Worm (Caenorhabditis elegans) whole organism, early embryonic: Measurements from ENCODE around the gene F28H7.3.

Experiments used
- B0310.2 ChIP-seq: sonication (generic microtip); optimal IDR thresholded peaks from 2 replicates; lab custom pipeline; 2016; ENCODE audit warnings: mild to moderate bottlenecking, missing genetic modification characterization, missing compliant biosample characterization
- F13C5.2 ChIP-seq: sonication (generic microtip); optimal IDR thresholded peaks from 2 replicates; lab custom pipeline; 2017; ENCODE audit warnings: mild to moderate bottlenecking, missing genetic modification characterization, inconsistent platforms, missing compliant biosample characterization
- aly-1 ChIP-seq: sonication (generic microtip); optimal IDR thresholded peaks from 2 replicates; lab custom pipeline; 2016; ENCODE audit warnings: missing genetic modification characterization, missing compliant biosample characterization
- ama-1 ChIP-seq: fragments of 150-350 bp; optimal IDR thresholded peaks from 2 replicates; lab custom pipeline; 2014
- ceh-13 ChIP-seq: fragments of 200-800 bp; sonication (Bioruptor generic); optimal IDR thresholded peaks from 2 replicates; lab custom pipeline; 2018; ENCODE audit warnings: mild to moderate bottlenecking, missing genetic modification characterization, missing compliant biosample characterization
- ceh-36 ChIP-seq: sonication (generic microtip); optimal IDR thresholded peaks from 2 replicates; lab custom pipeline; 2016; ENCODE audit warnings: missing genetic modification characterization, inconsistent platforms, missing compliant biosample characterization
- ets-7 ChIP-seq: sonication (generic microtip); optimal IDR thresholded peaks from 2 replicates; lab custom pipeline; 2016; ENCODE audit warnings: missing genotype, missing genetic modification characterization, missing compliant biosample characterization
- flt-1 ChIP-seq: fragments of 200-800 bp; sonication (Bioruptor generic); IDR thresholded peaks from 2 replicates; pipeline ENCODE4 v1.3.6; 2022; ENCODE audit warnings: missing genetic modification characterization, missing compliant biosample characterization
- hmbx-1 ChIP-seq: sonication (generic microtip); optimal IDR thresholded peaks from 2 replicates; lab custom pipeline; 2016; ENCODE audit warnings: mild to moderate bottlenecking, missing genetic modification characterization, missing compliant biosample characterization
- hmg-4 ChIP-seq: fragments of 200-800 bp; sonication (Bioruptor generic); optimal IDR thresholded peaks from 2 replicates; lab custom pipeline; 2018; ENCODE audit warnings: mild to moderate bottlenecking, missing genetic modification characterization, missing compliant biosample characterization
- hnd-1 ChIP-seq: sonication (generic microtip); optimal IDR thresholded peaks from 2 replicates; lab custom pipeline; 2016; ENCODE audit warnings: missing genetic modification characterization, missing compliant biosample characterization
- pes-1 ChIP-seq: fragments of 200-800 bp; sonication (Bioruptor generic); IDR thresholded peaks from 2 replicates; pipeline ENCODE4 v1.3.6; 2022; ENCODE audit warnings: missing genetic modification reagents, missing genetic modification characterization, missing compliant biosample characterization
- scrt-1 ChIP-seq: fragments of 200-800 bp; sonication (Bioruptor generic); IDR thresholded peaks from 2 replicates; pipeline ENCODE4 v1.3.6; 2022; ENCODE audit warnings: missing genetic modification characterization, missing compliant biosample characterization
- sea-1 ChIP-seq: fragments of 200-800 bp; sonication (Bioruptor generic); conservative IDR thresholded peaks from 2 replicates; pipeline ENCODE4 v1.3.6; 2022; ENCODE audit warnings: missing genetic modification characterization, missing compliant biosample characterization
- tbx-11 ChIP-seq: fragments of 200-800 bp; sonication (Bioruptor generic); IDR thresholded peaks from 2 replicates; pipeline ENCODE4 v1.3.6; 2022; ENCODE audit warnings: missing genetic modification characterization, missing compliant biosample characterization
- tbx-37 ChIP-seq: fragments of 200-800 bp; sonication (Bioruptor generic); conservative IDR thresholded peaks from 2 replicates; pipeline ENCODE4 v1.3.6; 2022; ENCODE audit warnings: missing genetic modification reagents, missing genetic modification characterization, missing compliant biosample characterization
- tra-4 ChIP-seq: sonication (generic microtip); optimal IDR thresholded peaks from 2 replicates; lab custom pipeline; 2017; ENCODE audit warnings: missing genetic modification characterization, missing compliant biosample characterization

Gene F28H7.3

ce11 chrV:10727651-10728050 is 22.9 kb downstream of the F28H7.3 start:
- TF ChIP-seq sea-1 (GFP tag; lab: Robert Waterston, UW) (no peak), B0310.2 (no peak)

DNA sequence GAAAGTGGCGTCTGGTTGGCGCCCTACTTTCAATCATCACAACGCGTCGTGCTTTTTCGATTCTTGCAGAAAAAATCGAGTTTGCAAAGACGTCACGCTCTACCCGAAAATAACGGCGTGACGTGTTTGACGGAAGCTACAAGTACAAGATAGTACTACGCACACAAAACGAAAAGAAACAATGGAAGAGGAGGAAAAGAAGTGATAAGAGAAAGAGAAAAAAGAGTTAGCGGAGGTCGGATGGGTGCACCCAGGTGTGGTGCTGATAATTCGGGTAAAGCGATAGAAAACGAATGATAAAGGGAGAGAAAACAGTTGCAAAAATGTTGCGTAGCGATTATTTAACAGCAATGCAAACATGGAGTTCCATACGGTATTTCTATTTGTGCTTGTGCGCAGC is 23.9 kb downstream of the F28H7.3 start:
- TF ChIP-seq sea-1 (GFP tag; lab: Robert Waterston, UW) (no peak), pes-1 (GFP tag; lab: Robert Waterston, UW) (no peak), hmg-4 (GFP tag; lab: Kevin White, UChicago) (no peak), hnd-1 (tag; lab: Kevin White, UChicago) (no peak), flt-1 (GFP tag; lab: Robert Waterston, UW) (no peak), F13C5.2 (no peak), scrt-1 (GFP tag; lab: Robert Waterston, UW) (no peak), hmbx-1 (no peak)

DNA sequence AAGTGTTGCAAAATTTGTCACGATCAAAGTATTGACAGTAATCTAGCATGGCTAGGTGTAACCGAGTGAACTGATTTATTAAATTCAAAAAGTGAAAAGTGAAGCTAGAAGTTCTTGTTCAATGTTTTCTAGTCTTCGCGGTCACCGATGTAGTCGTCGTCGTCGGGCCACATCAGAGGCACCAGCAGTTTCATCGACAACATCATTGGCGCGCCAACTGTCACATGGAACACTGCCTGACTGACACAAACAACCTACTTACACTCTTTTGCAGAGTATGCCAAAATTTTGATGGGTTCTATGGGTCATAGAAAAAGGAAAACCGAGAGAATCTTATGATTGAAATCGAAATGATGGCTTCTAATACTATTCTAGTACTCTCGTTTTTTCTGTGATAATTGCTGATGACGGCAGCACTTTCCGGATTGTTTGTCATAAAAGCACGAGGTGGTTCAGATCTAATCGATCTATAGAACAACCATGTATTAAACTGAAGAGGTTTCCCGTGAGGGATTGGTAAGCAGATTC is 25.1 kb downstream of the F28H7.3 start:
- TF ChIP-seq scrt-1 (GFP tag; lab: Robert Waterston, UW) (no peak), flt-1 (GFP tag; lab: Robert Waterston, UW) (no peak), ceh-13 (GFP tag; lab: Kevin White, UChicago) (no peak), hmg-4 (GFP tag; lab: Kevin White, UChicago) (no peak)

- no peak for TF ChIP-seq ets-7
- TF ChIP-seq B0310.2 = no peak
- no peak for TF ChIP-seq ama-1 (lab: Kevin White, UChicago)
Observed at ce11 chrV:10724472-10724871, 26.1 kb downstream of the F28H7.3 start.

ce11 chrV:10723583-10723982 is 27.0 kb downstream of the F28H7.3 start:
- TF ChIP-seq tbx-11 (GFP tag; lab: Robert Waterston, UW) (no peak), tra-4 (tag; lab: Kevin White, UChicago) (no peak), sea-1 (GFP tag; lab: Robert Waterston, UW) (no peak), tbx-37 (GFP tag; lab: Robert Waterston, UW) (no peak), B0310.2 (no peak), hmg-4 (GFP tag; lab: Kevin White, UChicago) (no peak), ceh-36 (tag; lab: Kevin White, UChicago) (no peak), ets-7 (no peak), F13C5.2 (no peak), hnd-1 (tag; lab: Kevin White, UChicago) (no peak), ceh-13 (GFP tag; lab: Kevin White, UChicago) (no peak), hmbx-1 (no peak), aly-1 (tag; lab: Kevin White, UChicago) (no peak), ama-1 (lab: Kevin White, UChicago) (no peak), flt-1 (GFP tag; lab: Robert Waterston, UW) (no peak), pes-1 (GFP tag; lab: Robert Waterston, UW) (no peak), scrt-1 (GFP tag; lab: Robert Waterston, UW) (no peak)

- TF ChIP-seq tra-4 (tag; lab: Kevin White, UChicago) (no peak), pes-1 (GFP tag; lab: Robert Waterston, UW) (no peak), sea-1 (GFP tag; lab: Robert Waterston, UW) (no peak), hnd-1 (tag; lab: Kevin White, UChicago) (no peak), hmg-4 (GFP tag; lab: Kevin White, UChicago) (no peak), scrt-1 (GFP tag; lab: Robert Waterston, UW) (no peak), tbx-11 (GFP tag; lab: Robert Waterston, UW) (no peak), tbx-37 (GFP tag; lab: Robert Waterston, UW) (no peak), ceh-36 (tag; lab: Kevin White, UChicago) (no peak), ama-1 (lab: Kevin White, UChicago) (no peak), F13C5.2 (no peak), B0310.2 (no peak), aly-1 (tag; lab: Kevin White, UChicago) (no peak), flt-1 (GFP tag; lab: Robert Waterston, UW) (no peak), hmbx-1 (no peak)
Observed at ce11 chrV:10723181-10723580, 27.4 kb downstream of the F28H7.3 start.

ce11 chrV:10722595-10722994 is 28.0 kb downstream of the F28H7.3 start:
- TF ChIP-seq tbx-11 (GFP tag; lab: Robert Waterston, UW) = no peak
- no peak for TF ChIP-seq hnd-1 (tag; lab: Kevin White, UChicago)
- TF ChIP-seq flt-1 (GFP tag; lab: Robert Waterston, UW) = no peak
- TF ChIP-seq ets-7 = no peak
- TF ChIP-seq hmg-4 (GFP tag; lab: Kevin White, UChicago) = no peak
- no peak for TF ChIP-seq scrt-1 (GFP tag; lab: Robert Waterston, UW)
- no peak for TF ChIP-seq tbx-37 (GFP tag; lab: Robert Waterston, UW)
- TF ChIP-seq ceh-36 (tag; lab: Kevin White, UChicago) = no peak
- no peak for TF ChIP-seq ama-1 (lab: Kevin White, UChicago)
- TF ChIP-seq pes-1 (GFP tag; lab: Robert Waterston, UW) = no peak
- TF ChIP-seq F13C5.2 = no peak
- no peak for TF ChIP-seq aly-1 (tag; lab: Kevin White, UChicago)
- no peak for TF ChIP-seq B0310.2
- no peak for TF ChIP-seq tra-4 (tag; lab: Kevin White, UChicago)
- no peak for TF ChIP-seq hmbx-1
- TF ChIP-seq sea-1 (GFP tag; lab: Robert Waterston, UW) = no peak
- TF ChIP-seq ceh-13 (GFP tag; lab: Kevin White, UChicago) = no peak

DNA sequence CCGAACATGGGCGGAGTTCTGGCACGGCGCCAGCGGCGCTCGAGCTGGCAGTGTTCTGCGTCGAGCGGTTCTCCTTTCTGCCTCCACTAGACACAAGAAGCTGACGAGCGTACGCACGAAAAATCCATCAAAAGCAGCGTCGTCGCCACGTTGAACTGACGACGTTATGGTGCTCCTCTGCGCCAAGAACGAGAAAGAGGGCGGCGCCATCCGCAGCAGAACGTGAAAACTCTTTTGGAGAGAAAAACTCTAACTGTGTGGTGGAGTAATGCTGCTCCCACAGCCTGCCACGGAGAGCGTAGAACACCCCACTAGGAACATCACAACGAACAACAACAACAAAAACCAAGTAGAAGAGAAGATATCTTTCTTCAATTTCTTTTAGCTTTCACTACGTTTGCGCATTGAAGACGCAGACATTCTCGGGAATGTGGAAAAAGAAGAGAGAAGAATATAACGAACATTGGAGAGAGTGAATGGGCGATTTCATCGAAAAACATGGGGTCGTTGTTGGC is 28.6 kb downstream of the F28H7.3 start:
- TF ChIP-seq scrt-1 (GFP tag; lab: Robert Waterston, UW) = 0 out of 2 replicates have a peak, but pooled peaks have one; percentile 36
- no peak for TF ChIP-seq sea-1 (GFP tag; lab: Robert Waterston, UW)
